4 fruit fly cellular contexts compared by ENCODE assay signal in genomic region chr2L:431629-431984, dm6.
TF ChIP-seq lines count a peak whose summit lies in the region.

No protein-coding gene starts in this region.

- no peak for TF ChIP-seq CTCF in whole organism, embryonic (GFP tag; optimal IDR thresholded peaks at IDR 0.05; lab: Kevin White, UChicago)

TF ChIP-seq in whole organism, embryonic, 481 proteins besides CTCF, POLR2A, EP300 and RAD21 (continues in another document):
- TF ChIP-seq Dbx (GFP tag; IDR thresholded peaks at IDR 0.05; lab: Robert Waterston, UW) (no peak), Trl (optimal IDR thresholded peaks at IDR 0.05; lab: Kevin White, UChicago) (peak in 1 of 2 experiments; percentile 6), Trl (GFP tag; optimal IDR thresholded peaks at IDR 0.05; lab: Kevin White, UChicago) (no peak), CG4820 (GFP tag; optimal IDR thresholded peaks at IDR 0.05; lab: Kevin White, UChicago) (no peak), da (GFP tag; optimal IDR thresholded peaks at IDR 0.05; lab: Kevin White, UChicago) (no peak), Aef1 (GFP tag; IDR thresholded peaks at IDR 0.05; lab: Robert Waterston, UW) (peak; percentile 76), Tbp (GFP tag; optimal IDR thresholded peaks at IDR 0.05; lab: Kevin White, UChicago) (no peak), CG43689 (GFP tag; IDR thresholded peaks at IDR 0.05; lab: Robert Waterston, UW) (no peak), kni (GFP tag; optimal IDR thresholded peaks at IDR 0.05; lab: Kevin White, UChicago) (peak; percentile 29), CG31388 (GFP tag; optimal IDR thresholded peaks at IDR 0.05; lab: Kevin White, UChicago) (no peak), Hr78 (GFP tag; optimal IDR thresholded peaks at IDR 0.05; lab: Kevin White, UChicago) (peak in 1 of 2 experiments; percentile 98), Neu2 (GFP tag; optimal IDR thresholded peaks at IDR 0.05; lab: Kevin White, UChicago; ENCODE audit: borderline replicate concordance) (no peak), nerfin-1 (tag; optimal IDR thresholded peaks at IDR 0.05; lab: Kevin White, UChicago) (peak; percentile 66), CG34376 (GFP tag; optimal IDR thresholded peaks at IDR 0.05; lab: Kevin White, UChicago) (no peak), Atf6 (GFP tag; IDR thresholded peaks at IDR 0.05; lab: Robert Waterston, UW) (no peak), Ets65A (GFP tag; lab: Kevin White, UChicago) (no peak), CG8924 (tag; optimal IDR thresholded peaks at IDR 0.05; lab: Kevin White, UChicago) (no peak), chinmo (GFP tag; IDR thresholded peaks at IDR 0.05; lab: Robert Waterston, UW; ENCODE audit: partially characterized antibody) (peak; percentile 94; the same call in 3 of the 4 replicates), CG16863 (GFP tag; optimal IDR thresholded peaks at IDR 0.05; lab: Kevin White, UChicago) (no peak), CG4360 (GFP tag; IDR thresholded peaks at IDR 0.05; lab: Robert Waterston, UW) (peak; percentile 97), Xbp1 (GFP tag; optimal IDR thresholded peaks at IDR 0.05; lab: Kevin White, UChicago) (no peak), CG15479 (GFP tag; optimal IDR thresholded peaks at IDR 0.05; lab: Kevin White, UChicago) (peak; percentile 72), CG18011 (GFP tag; optimal IDR thresholded peaks at IDR 0.05; lab: Kevin White, UChicago) (no peak)

TF ChIP-seq in whole organism, prepupa, 60 proteins besides CTCF, POLR2A, EP300 and RAD21:
- TF ChIP-seq svp (GFP tag; lab: Kevin White, UChicago), result peak; percentile 73
- TF ChIP-seq CG9139 (GFP tag; optimal IDR thresholded peaks at IDR 0.05; lab: Kevin White, UChicago), result no peak

TF ChIP-seq in whole organism, pupa, 21 proteins besides CTCF, POLR2A, EP300 and RAD21:
- no peak for TF ChIP-seq rn (GFP tag; IDR thresholded peaks at IDR 0.05; lab: Robert Waterston, UW)
- no peak for TF ChIP-seq Snoo (tag; optimal IDR thresholded peaks at IDR 0.05; lab: Kevin White, UChicago)
- no peak for TF ChIP-seq CG9948 (tag; optimal IDR thresholded peaks at IDR 0.05; lab: Kevin White, UChicago)
- no peak for TF ChIP-seq Pif1B (GFP tag; optimal IDR thresholded peaks at IDR 0.05; lab: Kevin White, UChicago)
- peak; percentile 58 for TF ChIP-seq CG13204 (GFP tag; optimal IDR thresholded peaks at IDR 0.05; lab: Kevin White, UChicago)
- no peak for TF ChIP-seq D1 (tag; optimal IDR thresholded peaks at IDR 0.05; lab: Kevin White, UChicago)
- TF ChIP-seq CG34367 (tag; optimal IDR thresholded peaks at IDR 0.05; lab: Kevin White, UChicago), result no peak
- no peak for TF ChIP-seq CG15710 (tag; optimal IDR thresholded peaks at IDR 0.05; lab: Kevin White, UChicago)
- peak; percentile 26 for TF ChIP-seq EcR (GFP tag; optimal IDR thresholded peaks at IDR 0.05; lab: Kevin White, UChicago)
- no peak for TF ChIP-seq CG8159 (tag; optimal IDR thresholded peaks at IDR 0.05; lab: Kevin White, UChicago)
- no peak for TF ChIP-seq CG32121 (GFP tag; IDR thresholded peaks at IDR 0.05; lab: Robert Waterston, UW)
- TF ChIP-seq Ets98B (GFP tag; IDR thresholded peaks at IDR 0.05; lab: Robert Waterston, UW), result no peak
- TF ChIP-seq CG12605 (GFP tag; IDR thresholded peaks at IDR 0.05; lab: Robert Waterston, UW), result no peak; the same call in 1 of the 2 replicates
- TF ChIP-seq CG17806 (tag; optimal IDR thresholded peaks at IDR 0.05; lab: Kevin White, UChicago), result no peak
- no peak for TF ChIP-seq gl (tag; optimal IDR thresholded peaks at IDR 0.05; lab: Kevin White, UChicago)
- no peak for TF ChIP-seq Pif1A (GFP tag; optimal IDR thresholded peaks at IDR 0.05; lab: Kevin White, UChicago)
- no peak for TF ChIP-seq CG8301 (tag; optimal IDR thresholded peaks at IDR 0.05; lab: Kevin White, UChicago)
- no peak for TF ChIP-seq CG10348 (GFP tag; IDR thresholded peaks at IDR 0.05; lab: Robert Waterston, UW)
- no peak for TF ChIP-seq fd96Ca (GFP tag; IDR thresholded peaks at IDR 0.05; lab: Robert Waterston, UW)
- TF ChIP-seq CG4496 (GFP tag; IDR thresholded peaks at IDR 0.05; lab: Robert Waterston, UW), result peak; percentile 9; the same call in 1 of the 3 replicates
- TF ChIP-seq CG14655 (GFP tag; optimal IDR thresholded peaks at IDR 0.05; lab: Kevin White, UChicago), result no peak
TF ChIP-seq in whole organism, pupa: peak in this region for 3.

TF ChIP-seq in whole organism, wandering third instar larva, 38 proteins besides CTCF, POLR2A, EP300 and RAD21:
- TF ChIP-seq Rel (GFP tag; optimal IDR thresholded peaks at IDR 0.05; lab: Kevin White, UChicago), result no peak
- TF ChIP-seq Rel (tag; optimal IDR thresholded peaks at IDR 0.05; lab: Kevin White, UChicago), result no peak
- no peak for TF ChIP-seq Dfd (GFP tag; optimal IDR thresholded peaks at IDR 0.05; lab: Kevin White, UChicago)
- no peak for TF ChIP-seq HLH106 (tag; optimal IDR thresholded peaks at IDR 0.05; lab: Kevin White, UChicago)
- no peak for TF ChIP-seq tai (GFP tag; optimal IDR thresholded peaks at IDR 0.05; lab: Kevin White, UChicago)
- TF ChIP-seq dsf (GFP tag; optimal IDR thresholded peaks at IDR 0.05; lab: Kevin White, UChicago; ENCODE audit: borderline replicate concordance), result no peak
- no peak for TF ChIP-seq sv (GFP tag; optimal IDR thresholded peaks at IDR 0.05; lab: Kevin White, UChicago)
- no peak for TF ChIP-seq CrebA (GFP tag; optimal IDR thresholded peaks at IDR 0.05; lab: Kevin White, UChicago; ENCODE audit: borderline replicate concordance)
- peak in 1 of 2 experiments; percentile 19 for TF ChIP-seq dl (GFP tag; optimal IDR thresholded peaks at IDR 0.05; lab: Kevin White, UChicago; ENCODE audit: insufficient read depth in 1 of 2, partially characterized antibody in 2 of 2)
- no peak for TF ChIP-seq brk (GFP tag; optimal IDR thresholded peaks at IDR 0.05; lab: Kevin White, UChicago)
- peak; percentile 29 for TF ChIP-seq Dif (GFP tag; optimal IDR thresholded peaks at IDR 0.05; lab: Kevin White, UChicago; ENCODE audit: partially characterized antibody)
- TF ChIP-seq h (GFP tag; optimal IDR thresholded peaks at IDR 0.05; lab: Kevin White, UChicago), result no peak
- TF ChIP-seq ey (GFP tag; optimal IDR thresholded peaks at IDR 0.05; lab: Kevin White, UChicago), result no peak
- no peak for TF ChIP-seq Hnf4 (GFP tag; optimal IDR thresholded peaks at IDR 0.05; lab: Kevin White, UChicago)
- no peak for TF ChIP-seq usp (GFP tag; optimal IDR thresholded peaks at IDR 0.05; lab: Kevin White, UChicago)
- TF ChIP-seq Sp1 (GFP tag; optimal IDR thresholded peaks at IDR 0.05; lab: Kevin White, UChicago), result no peak
- TF ChIP-seq Hr78 (GFP tag; optimal IDR thresholded peaks at IDR 0.05; lab: Kevin White, UChicago), result no peak
